Fruit fly (Drosophila melanogaster): ENCODE results near the gene CG10628.

CG10628 gene

dm6 chr2L:19795320-19796110 lies 37.1 kb upstream of the CG10628 start:
- TF ChIP-seq kay (GFP tag; ENCODE audit: borderline replicate concordance) (no peak), ovo (GFP tag; optimal IDR thresholded peaks at IDR 0.05) (no peak), CG7101 (tag; optimal IDR thresholded peaks at IDR 0.05) (no peak), tj (GFP tag; optimal IDR thresholded peaks at IDR 0.05) (no peak), CG11617 (GFP tag; optimal IDR thresholded peaks at IDR 0.05) (no peak), CG12768 (GFP tag; optimal IDR thresholded peaks at IDR 0.05) (no peak), pad (GFP tag; optimal IDR thresholded peaks at IDR 0.05) (no peak), Hr96 (GFP tag; optimal IDR thresholded peaks at IDR 0.05) (peak; percentile 49), CG5204 (GFP tag; optimal IDR thresholded peaks at IDR 0.05) (no peak), CG33017 (tag; optimal IDR thresholded peaks at IDR 0.05) (no peak), Mnt (GFP tag; optimal IDR thresholded peaks at IDR 0.05) (peak; percentile 10), CG1620 (GFP tag; optimal IDR thresholded peaks at IDR 0.05) (no peak), Crg-1 (GFP tag; optimal IDR thresholded peaks at IDR 0.05) (no peak), bab1 (GFP tag; optimal IDR thresholded peaks at IDR 0.05) (peak; percentile 49), cnc (optimal IDR thresholded peaks at IDR 0.05) (no peak), CG14711 (tag; optimal IDR thresholded peaks at IDR 0.05) (peak; percentile 39), toe (GFP tag; optimal IDR thresholded peaks at IDR 0.05) (peak; percentile 14), Clk (GFP tag; optimal IDR thresholded peaks at IDR 0.05) (no peak), CG7045 (GFP tag; optimal IDR thresholded peaks at IDR 0.05) (no peak), cic (GFP tag; optimal IDR thresholded peaks at IDR 0.05) (no peak)

- no peak for TF ChIP-seq CG7101 (tag; optimal IDR thresholded peaks at IDR 0.05)
- no peak for TF ChIP-seq Clk (GFP tag; optimal IDR thresholded peaks at IDR 0.05)
- peak; percentile 53 for TF ChIP-seq pad (GFP tag; optimal IDR thresholded peaks at IDR 0.05)
- no peak for TF ChIP-seq cic (GFP tag; optimal IDR thresholded peaks at IDR 0.05)
- TF ChIP-seq ovo (GFP tag; optimal IDR thresholded peaks at IDR 0.05) = no peak
- TF ChIP-seq kay (GFP tag; ENCODE audit: borderline replicate concordance) = no peak
- no peak for TF ChIP-seq CG1620 (GFP tag; optimal IDR thresholded peaks at IDR 0.05)
- TF ChIP-seq Hr96 (GFP tag; optimal IDR thresholded peaks at IDR 0.05) = no peak
- TF ChIP-seq CG14711 (tag; optimal IDR thresholded peaks at IDR 0.05) = peak; percentile 8
- TF ChIP-seq CG5204 (GFP tag; optimal IDR thresholded peaks at IDR 0.05) = no peak
- peak; percentile 9 for TF ChIP-seq Mnt (GFP tag; optimal IDR thresholded peaks at IDR 0.05)
- TF ChIP-seq CG33017 (tag; optimal IDR thresholded peaks at IDR 0.05) = no peak
- TF ChIP-seq CG7045 (GFP tag; optimal IDR thresholded peaks at IDR 0.05) = no peak
- no peak for TF ChIP-seq CG11617 (GFP tag; optimal IDR thresholded peaks at IDR 0.05)
- no peak for TF ChIP-seq CG12768 (GFP tag; optimal IDR thresholded peaks at IDR 0.05)
- TF ChIP-seq tj (GFP tag; optimal IDR thresholded peaks at IDR 0.05) = peak; percentile 16
Measured at dm6 chr2L:19791321-19792281, 33.2 kb upstream of the CG10628 start, which contains the start of the genes CdGAPr and CG10466. CdGAPr (minus strand) TSS chr2L:19791882. CG10466 (plus strand) TSS chr2L:19792104.

- no peak for TF ChIP-seq CG12768 (GFP tag; optimal IDR thresholded peaks at IDR 0.05)
- TF ChIP-seq CG5204 (GFP tag; optimal IDR thresholded peaks at IDR 0.05) = no peak
- no peak for TF ChIP-seq tj (GFP tag; optimal IDR thresholded peaks at IDR 0.05)
Measured at dm6 chr2L:19790553-19791320, 32.3 kb upstream of the CG10628 start.

DNA sequence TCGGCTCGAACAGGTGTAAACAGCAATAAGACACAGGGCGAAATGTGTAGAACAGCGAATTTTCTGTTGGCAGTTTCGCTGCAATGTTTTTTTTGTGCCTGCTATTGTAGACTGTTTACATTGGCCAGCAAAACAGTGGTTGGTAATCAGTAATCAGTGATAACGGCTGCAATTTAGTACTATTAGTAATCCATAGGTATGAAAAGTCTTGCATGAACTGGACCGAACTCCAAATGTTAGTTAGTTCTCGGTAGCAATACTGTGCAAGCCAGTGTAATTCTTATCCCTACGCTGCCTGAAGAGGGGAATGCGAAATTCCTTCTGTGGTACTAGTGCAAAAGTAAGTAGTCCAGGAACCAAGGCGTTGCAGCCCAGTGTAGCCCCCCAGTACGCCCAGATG lies 30.3 kb upstream of the CG10628 start:
- TF ChIP-seq kay (GFP tag; ENCODE audit: borderline replicate concordance) = no peak
- peak; percentile 27 for TF ChIP-seq tj (GFP tag; optimal IDR thresholded peaks at IDR 0.05)

DNA sequence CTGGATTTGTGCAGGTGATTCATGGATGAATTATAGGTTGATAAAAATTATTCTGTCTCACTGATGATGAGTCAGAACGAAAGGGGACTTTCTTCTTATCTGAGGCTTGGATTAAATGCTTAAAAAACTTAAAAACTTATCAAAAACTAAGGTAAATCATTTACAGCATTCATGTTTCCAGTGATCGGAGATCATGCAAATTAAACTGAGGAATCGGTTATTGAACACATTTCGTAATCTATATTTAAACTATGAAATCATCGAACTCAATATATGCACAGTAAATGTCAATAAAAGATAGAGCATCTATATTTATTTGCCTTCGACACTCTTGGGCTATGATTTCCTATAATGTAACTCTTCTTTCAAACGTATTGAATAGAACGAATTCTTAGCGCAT lies 29.5 kb upstream of the CG10628 start:
- TF ChIP-seq ovo (GFP tag; optimal IDR thresholded peaks at IDR 0.05) (no peak), CG14711 (tag; optimal IDR thresholded peaks at IDR 0.05) (no peak), CG7101 (tag; optimal IDR thresholded peaks at IDR 0.05) (no peak), CG1620 (GFP tag; optimal IDR thresholded peaks at IDR 0.05) (no peak), CG12768 (GFP tag; optimal IDR thresholded peaks at IDR 0.05) (no peak), cic (GFP tag; optimal IDR thresholded peaks at IDR 0.05) (no peak), Crg-1 (GFP tag; optimal IDR thresholded peaks at IDR 0.05) (no peak), CG5204 (GFP tag; optimal IDR thresholded peaks at IDR 0.05) (no peak), CG11617 (GFP tag; optimal IDR thresholded peaks at IDR 0.05) (no peak)

Measured in whole organism, adult.